Worm (Caenorhabditis elegans): ENCODE data around the gene C44B7.11.

C44B7.11 gene

ce11 chrII:6888211-6888610, 9.1 kb downstream of the C44B7.11 start (continued):
- no peak for TF ChIP-seq dmd-4 (tag; optimal IDR thresholded peaks at IDR 0.05)
- TF ChIP-seq ztf-11 (tag; optimal IDR thresholded peaks at IDR 0.05), result no peak
- TF ChIP-seq unc-62 (GFP tag; optimal IDR thresholded peaks at IDR 0.05), result no peak
- TF ChIP-seq nhr-237 (tag; optimal IDR thresholded peaks at IDR 0.05), result no peak

- TF ChIP-seq unc-55 (GFP tag; optimal IDR thresholded peaks at IDR 0.05) (no peak), F13H6.1 (tag; optimal IDR thresholded peaks at IDR 0.05) (no peak), gmeb-1 (tag; optimal IDR thresholded peaks at IDR 0.05) (no peak), fos-1 (tag; optimal IDR thresholded peaks at IDR 0.05) (peak; percentile 33), mdl-1 (tag; optimal IDR thresholded peaks at IDR 0.05) (no peak), nhr-129 (tag; optimal IDR thresholded peaks at IDR 0.05) (peak; percentile 5), nhr-23 (tag; optimal IDR thresholded peaks at IDR 0.05) (no peak), sma-3 (GFP tag; optimal IDR thresholded peaks at IDR 0.05) (no peak), ceh-16 (tag; optimal IDR thresholded peaks at IDR 0.05) (no peak), unc-39 (tag; optimal IDR thresholded peaks at IDR 0.05) (no peak), crh-2 (tag; optimal IDR thresholded peaks at IDR 0.05) (no peak), sem-4 (tag; optimal IDR thresholded peaks at IDR 0.05) (no peak), ztf-4 (tag; optimal IDR thresholded peaks at IDR 0.05) (no peak), nhr-6 (tag; optimal IDR thresholded peaks at IDR 0.05) (no peak), nhr-21 (tag; optimal IDR thresholded peaks at IDR 0.05) (no peak)
These were observed 9.9 kb downstream of the C44B7.11 start, which contains the start of gene pmp-2 for ce11 chrII:6887319-6888005. Gene pmp-2, minus strand, starts transcription at chrII:6887805.

ce11 chrII:6884568-6884967, 12.8 kb downstream of the C44B7.11 start:
- peak; percentile 24 for TF ChIP-seq fos-1 (tag; optimal IDR thresholded peaks at IDR 0.05)
- TF ChIP-seq peb-1 (tag; optimal IDR thresholded peaks at IDR 0.05), result no peak

- TF ChIP-seq fos-1 (tag; optimal IDR thresholded peaks at IDR 0.05) (peak; percentile 77), unc-55 (GFP tag; optimal IDR thresholded peaks at IDR 0.05) (no peak)
These were observed 13.6 kb downstream of the C44B7.11 start, which contains the start of gene pmp-1 for ce11 chrII:6883716-6884115. Gene pmp-1, minus strand, starts transcription at chrII:6883754.

- TF ChIP-seq elt-3 (tag; optimal IDR thresholded peaks at IDR 0.05) (no peak), lsy-2 (tag; optimal IDR thresholded peaks at IDR 0.05) (no peak), nhr-129 (tag; optimal IDR thresholded peaks at IDR 0.05) (no peak), gmeb-1 (tag; optimal IDR thresholded peaks at IDR 0.05) (no peak)
These were observed 15.0 kb downstream of the C44B7.11 start for ce11 chrII:6882335-6882734.

ce11 chrII:6880067-6880466, 17.3 kb downstream of the C44B7.11 start, which contains the start of gene C44B7.7:
Gene C44B7.7, minus strand, starts transcription at chrII:6880167.
- no peak for TF ChIP-seq nhr-23 (tag; optimal IDR thresholded peaks at IDR 0.05)
- no peak for TF ChIP-seq sma-9 (GFP tag; optimal IDR thresholded peaks at IDR 0.05)
- TF ChIP-seq sma-9 (tag; optimal IDR thresholded peaks at IDR 0.05), result no peak
- no peak for TF ChIP-seq nhr-25 (tag; optimal IDR thresholded peaks at IDR 0.05)
- TF ChIP-seq nhr-21 (tag; optimal IDR thresholded peaks at IDR 0.05), result no peak
- TF ChIP-seq nhr-10 (tag; optimal IDR thresholded peaks at IDR 0.05), result no peak
- no peak for TF ChIP-seq snpc-4 (tag; optimal IDR thresholded peaks at IDR 0.05)
- no peak for TF ChIP-seq lin-11 (tag; optimal IDR thresholded peaks at IDR 0.05)
- TF ChIP-seq ztf-11 (tag; optimal IDR thresholded peaks at IDR 0.05), result no peak

- TF ChIP-seq peb-1 (tag; optimal IDR thresholded peaks at IDR 0.05), result no peak
- TF ChIP-seq nhr-25 (tag; optimal IDR thresholded peaks at IDR 0.05), result peak; percentile 71
- TF ChIP-seq crh-2 (tag; optimal IDR thresholded peaks at IDR 0.05), result peak; percentile 71
- TF ChIP-seq sma-3 (GFP tag; optimal IDR thresholded peaks at IDR 0.05), result peak; percentile 62
- peak; percentile 58 for TF ChIP-seq blmp-1 (tag; optimal IDR thresholded peaks at IDR 0.05; ENCODE audit: insufficient read depth)
These were observed 19.5 kb downstream of the C44B7.11 start for ce11 chrII:6877881-6878280.
